Fruit fly (Drosophila melanogaster) Kc167 (cell line): ENCODE results near the gene Ada2a.

Experiments
- Myc ChIP-seq: fragments of >200 bp; optimal IDR thresholded peaks from 2 replicates; lab custom pipeline; 2017; ENCODE audit warnings: missing external identifiers
- h ChIP-seq: fragments of >200 bp; optimal IDR thresholded peaks from 3 replicates; lab custom pipeline; 2018; ENCODE audit warnings: missing external identifiers
- insv ChIP-seq: fragments of >200 bp; optimal IDR thresholded peaks from 3 replicates; lab custom pipeline; 2018; ENCODE audit warnings: missing external identifiers
- psq ChIP-seq: fragments of >200 bp; optimal IDR thresholded peaks from 2 replicates; lab custom pipeline; 2017; ENCODE audit warnings: missing external identifiers
- ttk ChIP-seq: sonication (Bioruptor generic); optimal IDR thresholded peaks from 2 replicates; lab custom pipeline; 2017; ENCODE audit warnings: missing external identifiers

DNA sequence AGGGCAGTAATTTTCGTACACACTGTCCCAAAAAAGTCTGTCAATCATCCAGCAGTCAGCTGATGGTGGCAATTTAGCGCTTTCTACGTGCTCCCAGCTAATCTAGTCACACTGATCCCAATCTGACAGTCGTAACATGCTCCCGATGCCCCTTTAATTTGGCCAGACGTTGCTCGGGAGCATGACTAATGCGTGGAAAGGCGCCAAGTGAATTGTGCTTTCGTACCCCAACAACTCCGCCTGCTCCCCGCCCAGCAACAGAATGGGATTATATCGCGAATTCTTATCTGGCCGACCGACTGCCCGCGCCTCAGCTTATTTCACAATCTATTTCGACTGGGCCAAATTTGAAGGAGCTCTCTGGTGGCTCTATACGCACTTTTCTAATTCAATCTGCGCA lies 22.1 kb upstream of the Ada2a start:
- TF ChIP-seq h (lab: Kevin White, UChicago) (no peak), insv (lab: Kevin White, UChicago) (no peak), psq (lab: Kevin White, UChicago) (no peak), Myc (no peak), ttk (lab: Kevin White, UChicago) (no peak)
